Fruit fly (Drosophila melanogaster) whole organism: Measurements from ENCODE around the gene mRpL33.
"Not testable (repeated sequence)": the region's sequence is repeated elsewhere in the genome, so short reads cannot be mapped to it uniquely, and the experiment has no call there.

ENCODE experiments used
- CG8478 ChIP-seq: fragments of >200 bp; optimal IDR thresholded peaks from 2 replicates; lab custom pipeline; 2018; ENCODE audit warnings: inconsistent platforms
- Dll ChIP-seq: fragments of >200 bp; optimal IDR thresholded peaks from 2 replicates; lab custom pipeline; 2017
- EcR ChIP-seq, 2 experiments: fragments of >200 bp; optimal IDR thresholded peaks; 2 replicates each; lab custom pipeline; 2017; ENCODE audit warnings: missing biosample characterization in 2 of 2, missing genetic modification characterization in 2 of 2, missing genetic modification reagents in 2 of 2
- pan ChIP-seq: fragments of >200 bp; optimal IDR thresholded peaks from 2 replicates; lab custom pipeline; 2017
- psq ChIP-seq: fragments of >200 bp; optimal IDR thresholded peaks from 2 replicates; lab custom pipeline; 2017
- usp ChIP-seq: fragments of >200 bp; optimal IDR thresholded peaks from 2 replicates; lab custom pipeline; 2017; ENCODE audit warnings: missing biosample characterization, missing genetic modification characterization, mixed read lengths

Gene mRpL33

DNA sequence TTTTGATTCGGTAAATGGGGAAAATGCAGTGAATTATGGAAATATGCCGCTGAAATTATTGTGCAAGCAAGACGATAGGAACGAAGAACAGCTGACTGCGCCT is at the start of gene mRpL33:
TSS of gene mRpL33 (minus strand) at position 101 of the 103 bp plus-strand sequence.
- no peak for TF ChIP-seq Dll (lab: Kevin White, UChicago)
- TF ChIP-seq pan (lab: Kevin White, UChicago) = no peak
- TF ChIP-seq CG8478 (lab: Kevin White, UChicago) = no peak
- no peak for TF ChIP-seq EcR (GFP tag; optimal IDR thresholded peaks at IDR 0.05; lab: Kevin White, UChicago)
- TF ChIP-seq psq = no peak
- no peak for TF ChIP-seq usp (GFP tag; lab: Kevin White, UChicago)

- TF ChIP-seq usp (GFP tag; lab: Kevin White, UChicago) (no peak), psq (no peak), pan (lab: Kevin White, UChicago) (no peak)
These were observed 44.2 kb upstream of the mRpL33 start, which contains the start of gene CG3626 for dm6 chrX:4366196-4366595. CG3626 (plus strand) TSS chrX:4366417.

- TF ChIP-seq Dll (lab: Kevin White, UChicago) = no peak
- no peak for TF ChIP-seq usp (GFP tag; lab: Kevin White, UChicago)
- no peak for TF ChIP-seq psq
- TF ChIP-seq CG8478 (lab: Kevin White, UChicago) = no peak
- TF ChIP-seq pan (lab: Kevin White, UChicago) = no peak
- TF ChIP-seq EcR (GFP tag; optimal IDR thresholded peaks at IDR 0.05; lab: Kevin White, UChicago) = no peak
These were observed 36.5 kb upstream of the mRpL33 start for dm6 chrX:4358515-4358914.

dm6 chrX:4329809-4330208 is 7.8 kb upstream of the mRpL33 start:
- TF ChIP-seq pan (lab: Kevin White, UChicago) (no peak), CG8478 (lab: Kevin White, UChicago) (no peak), usp (GFP tag; lab: Kevin White, UChicago) (no peak), Dll (lab: Kevin White, UChicago) (no peak), psq (no peak)

- TF ChIP-seq CG8478 (lab: Kevin White, UChicago) (no peak), usp (GFP tag; lab: Kevin White, UChicago) (no peak), Dll (lab: Kevin White, UChicago) (no peak), psq (no peak), pan (lab: Kevin White, UChicago) (no peak), EcR (GFP tag; optimal IDR thresholded peaks at IDR 0.05; lab: Kevin White, UChicago) (no peak)
These were observed 7.3 kb upstream of the mRpL33 start, which contains the start of gene CG12693 for dm6 chrX:4329357-4329756. CG12693 (minus strand) TSS chrX:4329457.

dm6 chrX:4325346-4325745 is 3.3 kb upstream of the mRpL33 start:
- TF ChIP-seq CG8478 (lab: Kevin White, UChicago) = no peak
- no peak for TF ChIP-seq usp (GFP tag; lab: Kevin White, UChicago)
- no peak for TF ChIP-seq psq
- TF ChIP-seq EcR (GFP tag; optimal IDR thresholded peaks at IDR 0.05; lab: Kevin White, UChicago) = no peak
- no peak for TF ChIP-seq pan (lab: Kevin White, UChicago)
- no peak for TF ChIP-seq Dll (lab: Kevin White, UChicago)

DNA sequence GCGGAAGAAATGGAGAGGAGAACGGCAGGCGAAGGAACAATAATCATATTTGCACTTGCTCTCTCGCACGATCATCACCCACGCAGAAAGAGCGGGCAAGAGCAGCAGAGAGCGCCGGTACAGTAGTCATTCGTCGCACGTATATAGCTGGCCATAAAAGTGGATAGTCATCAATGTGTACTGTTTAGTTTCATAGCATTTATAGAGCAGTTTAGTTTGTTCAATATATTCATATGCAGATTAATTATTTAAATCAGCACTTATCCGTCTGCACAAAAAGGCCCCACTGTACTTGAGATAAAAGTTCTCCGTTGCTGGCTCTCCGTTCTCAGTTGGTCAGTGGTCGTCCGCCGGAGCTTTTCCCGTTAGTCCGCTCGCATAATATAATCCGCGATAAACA is 2.8 kb upstream of the mRpL33 start:
- TF ChIP-seq Dll (lab: Kevin White, UChicago) (peak; percentile 57), usp (GFP tag; lab: Kevin White, UChicago) (no peak)

dm6 chrX:4323911-4324368 is 1.9 kb upstream of the mRpL33 start:
- TF ChIP-seq psq (no peak), usp (GFP tag; lab: Kevin White, UChicago) (no peak), EcR (GFP tag; optimal IDR thresholded peaks at IDR 0.05; lab: Kevin White, UChicago) (no peak), CG8478 (lab: Kevin White, UChicago) (no peak), Dll (lab: Kevin White, UChicago) (no peak), pan (lab: Kevin White, UChicago) (no peak)

- TF ChIP-seq psq (no peak), EcR (GFP tag; optimal IDR thresholded peaks at IDR 0.05; lab: Kevin White, UChicago) (no peak), pan (lab: Kevin White, UChicago) (no peak), Dll (lab: Kevin White, UChicago) (no peak), usp (GFP tag; lab: Kevin White, UChicago) (no peak), CG8478 (lab: Kevin White, UChicago) (no peak)
These were observed 491 bp upstream of the mRpL33 start, which contains the start of gene norpA for dm6 chrX:4322234-4323210. norpA (plus strand) TSS chrX:4322626.

- TF ChIP-seq EcR (GFP tag; optimal IDR thresholded peaks at IDR 0.05; lab: Kevin White, UChicago); Dll (lab: Kevin White, UChicago); pan (lab: Kevin White, UChicago): not testable (repeated sequence)
These were observed 2.8 kb downstream of the mRpL33 start, which contains the start of gene NO66 for dm6 chrX:4319240-4319639. NO66 (plus strand) TSS chrX:4319438.

DNA sequence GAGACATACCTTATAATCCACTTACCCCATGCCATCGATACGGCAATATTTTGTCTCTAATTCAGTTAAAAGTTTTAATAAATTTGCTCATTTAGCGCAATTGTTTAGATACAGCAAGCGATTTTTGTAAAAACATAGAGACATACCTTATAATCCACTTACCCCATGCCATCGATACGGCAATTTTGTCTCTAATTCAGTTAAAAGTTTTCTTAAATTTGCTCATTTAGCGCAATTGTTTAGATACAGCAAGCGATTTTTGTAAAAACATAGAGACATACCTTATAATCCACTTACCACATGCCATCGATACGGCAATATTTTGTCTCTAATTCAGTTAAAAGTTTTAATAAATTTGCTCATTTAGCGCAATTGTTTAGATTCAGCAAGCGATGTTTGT is 3.3 kb downstream of the mRpL33 start, which contains the start of gene mei-9:
TSS of gene mei-9 (minus strand) at position 101 of the 400 bp plus-strand sequence.
- not testable (repeated sequence) for TF ChIP-seq CG8478 (lab: Kevin White, UChicago); EcR (GFP tag; optimal IDR thresholded peaks at IDR 0.05; lab: Kevin White, UChicago); usp (GFP tag; lab: Kevin White, UChicago)

DNA sequence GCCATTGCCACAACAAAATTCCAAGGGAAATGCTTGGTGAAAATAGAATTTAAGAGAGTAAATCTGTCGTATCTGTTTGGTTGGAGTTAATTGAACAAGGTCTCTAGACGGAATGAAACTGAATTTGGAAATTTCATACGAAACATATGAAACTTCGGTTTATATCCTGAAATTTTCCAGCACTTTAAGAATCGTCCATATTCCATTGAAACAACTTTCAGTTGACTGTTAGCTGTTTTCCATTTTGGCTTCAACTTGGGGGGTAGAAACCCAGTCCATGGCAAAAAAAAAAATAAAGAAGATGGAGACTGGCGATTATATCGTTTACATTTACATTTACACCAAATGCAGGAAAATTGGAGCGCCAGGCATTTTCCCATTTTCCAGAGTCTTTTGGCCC is 10.3 kb downstream of the mRpL33 start, which contains the start of gene CG15579:
TSS of gene CG15579 (minus strand) at position 101 of the 400 bp plus-strand sequence.
- TF ChIP-seq CG8478 (lab: Kevin White, UChicago) = no peak
- TF ChIP-seq Dll (lab: Kevin White, UChicago) = no peak
- no peak for TF ChIP-seq usp (GFP tag; lab: Kevin White, UChicago)
- no peak for TF ChIP-seq pan (lab: Kevin White, UChicago)
- no peak for TF ChIP-seq psq
- TF ChIP-seq EcR (GFP tag; optimal IDR thresholded peaks at IDR 0.05; lab: Kevin White, UChicago) = no peak
